Worm (Caenorhabditis elegans) whole organism, mixed stage, embryonic: ENCODE measurements around the gene F43G6.16.

Source experiments
- M03D4.4 ChIP-seq: sonication (generic microtip); optimal IDR thresholded peaks from 2 replicates; lab custom pipeline; 2017; ENCODE audit warnings: mild to moderate bottlenecking, missing genetic modification characterization, missing compliant biosample characterization
- blmp-1 ChIP-seq: fragments of 150-350 bp; optimal IDR thresholded peaks from 2 replicates; lab custom pipeline; 2014; ENCODE audit warnings: missing biosample characterization, missing genetic modification characterization
- ceh-39 ChIP-seq: fragments of 150-350 bp; optimal IDR thresholded peaks from 2 replicates; lab custom pipeline; 2014; ENCODE audit warnings: missing biosample characterization, missing genetic modification characterization
- ceh-43 ChIP-seq: fragments of 200-800 bp; sonication (Bioruptor generic); optimal IDR thresholded peaks from 2 replicates; lab custom pipeline; 2018; ENCODE audit warnings: mild to moderate bottlenecking, missing genetic modification characterization, moderate library complexity, missing compliant biosample characterization
- ceh-83 ChIP-seq: fragments of 200-800 bp; sonication (Bioruptor generic); optimal IDR thresholded peaks from 2 replicates; lab custom pipeline; 2018; ENCODE audit warnings: mild to moderate bottlenecking, missing genetic modification characterization, missing compliant biosample characterization
- ces-1 ChIP-seq: fragments of 150-350 bp; optimal IDR thresholded peaks from 2 replicates; lab custom pipeline; 2014; ENCODE audit warnings: missing biosample characterization, missing genetic modification reagents, missing genetic modification characterization
- cnd-1 ChIP-seq: fragments of 200-800 bp; sonication (Bioruptor generic); optimal IDR thresholded peaks from 2 replicates; lab custom pipeline; 2018; ENCODE audit warnings: mild to moderate bottlenecking, missing genetic modification characterization, missing compliant biosample characterization
- drap-1 ChIP-seq: fragments of 200-800 bp; sonication (Bioruptor generic); optimal IDR thresholded peaks from 3 replicates; lab custom pipeline; 2018; ENCODE audit warnings: mild to moderate bottlenecking, missing genetic modification characterization, missing compliant biosample characterization
- elt-1 ChIP-seq: sonication (generic microtip); optimal IDR thresholded peaks from 2 replicates; lab custom pipeline; 2017; ENCODE audit warnings: missing genetic modification characterization, mild to moderate bottlenecking, missing compliant biosample characterization, antibody characterized with exemption, moderate library complexity, borderline replicate concordance; ENCODE audit not compliant: insufficient read depth
- elt-3 ChIP-seq: fragments of 150-350 bp; optimal IDR thresholded peaks from 2 replicates; lab custom pipeline; 2014; ENCODE audit warnings: missing biosample characterization, missing genetic modification characterization
- flh-1 ChIP-seq: fragments of 200-800 bp; sonication (Bioruptor generic); optimal IDR thresholded peaks from 2 replicates; lab custom pipeline; 2018; ENCODE audit warnings: mild to moderate bottlenecking, missing genetic modification characterization, moderate library complexity, missing compliant biosample characterization
- ham-2 ChIP-seq: fragments of 200-800 bp; sonication (Bioruptor generic); optimal IDR thresholded peaks from 2 replicates; lab custom pipeline; 2018; ENCODE audit warnings: mild to moderate bottlenecking, missing genetic modification characterization, missing compliant biosample characterization
- hlh-1 ChIP-seq: fragments of 150-350 bp; optimal IDR thresholded peaks from 2 replicates; lab custom pipeline; 2014; ENCODE audit warnings: missing biosample characterization, missing genetic modification reagents, missing genetic modification characterization
- lin-13 ChIP-seq: fragments of 150-350 bp; optimal IDR thresholded peaks from 2 replicates; lab custom pipeline; 2014; ENCODE audit warnings: missing biosample characterization, missing genetic modification characterization
- lin-32 ChIP-seq: fragments of 200-800 bp; sonication (Bioruptor generic); optimal IDR thresholded peaks from 2 replicates; lab custom pipeline; 2018; ENCODE audit warnings: mild to moderate bottlenecking, missing genetic modification characterization, missing compliant biosample characterization
- lsy-2 ChIP-seq: fragments of 150-350 bp; optimal IDR thresholded peaks from 2 replicates; lab custom pipeline; 2014; ENCODE audit warnings: missing biosample characterization, missing genetic modification characterization
- mab-5 ChIP-seq: fragments of 150-350 bp; optimal IDR thresholded peaks from 2 replicates; lab custom pipeline; 2014; ENCODE audit warnings: missing biosample characterization, missing genetic modification characterization
- mep-1 ChIP-seq: fragments of 150-350 bp; optimal IDR thresholded peaks from 2 replicates; lab custom pipeline; 2017; ENCODE audit warnings: missing biosample characterization, missing genetic modification reagents, missing genetic modification characterization, inconsistent platforms
- mls-2 ChIP-seq: sonication (generic microtip); optimal IDR thresholded peaks from 2 replicates; lab custom pipeline; 2016; ENCODE audit warnings: mild to moderate bottlenecking, missing genetic modification characterization, moderate library complexity, missing compliant biosample characterization
- nhr-2 ChIP-seq: fragments of 150-350 bp; optimal IDR thresholded peaks from 2 replicates; lab custom pipeline; 2014; ENCODE audit warnings: missing biosample characterization, missing genetic modification characterization
- nhr-237 ChIP-seq: fragments of 150-350 bp; optimal IDR thresholded peaks from 2 replicates; lab custom pipeline; 2014; ENCODE audit warnings: missing biosample characterization, missing genetic modification characterization
- nhr-28 ChIP-seq: fragments of 150-350 bp; optimal IDR thresholded peaks from 2 replicates; lab custom pipeline; 2014; ENCODE audit warnings: missing biosample characterization, missing genetic modification characterization
- nhr-76 ChIP-seq: sonication (generic microtip); optimal IDR thresholded peaks from 2 replicates; lab custom pipeline; 2017; ENCODE audit warnings: missing biosample characterization, missing genetic modification characterization
- pha-4 ChIP-seq: fragments of 150-350 bp; optimal IDR thresholded peaks from 2 replicates; lab custom pipeline; 2018; ENCODE audit warnings: missing biosample characterization, missing genetic modification reagents, missing genetic modification characterization
- snpc-4 ChIP-seq: fragments of 150-350 bp; optimal IDR thresholded peaks from 2 replicates; lab custom pipeline; 2014; ENCODE audit warnings: missing biosample characterization, missing genetic modification characterization
- sptf-1 ChIP-seq: sonication (generic microtip); optimal IDR thresholded peaks from 2 replicates; lab custom pipeline; 2017; ENCODE audit warnings: mild to moderate bottlenecking, missing genetic modification characterization, moderate library complexity, missing compliant biosample characterization
- tbx-8 ChIP-seq: fragments of 200-800 bp; sonication (Bioruptor generic); optimal IDR thresholded peaks from 2 replicates; lab custom pipeline; 2018; ENCODE audit warnings: mild to moderate bottlenecking, missing genetic modification characterization, moderate library complexity, missing compliant biosample characterization
- unc-39 ChIP-seq: fragments of 150-350 bp; optimal IDR thresholded peaks from 2 replicates; lab custom pipeline; 2014; ENCODE audit warnings: missing biosample characterization, missing genetic modification characterization
- unc-62 ChIP-seq: fragments of 150-350 bp; optimal IDR thresholded peaks from 2 replicates; lab custom pipeline; 2014; ENCODE audit warnings: missing biosample characterization, missing genetic modification reagents, missing genetic modification characterization
- zip-8 ChIP-seq: fragments of 150-350 bp; optimal IDR thresholded peaks from 2 replicates; lab custom pipeline; 2014; ENCODE audit warnings: missing biosample characterization, missing genetic modification characterization

The F43G6.16 gene

DNA sequence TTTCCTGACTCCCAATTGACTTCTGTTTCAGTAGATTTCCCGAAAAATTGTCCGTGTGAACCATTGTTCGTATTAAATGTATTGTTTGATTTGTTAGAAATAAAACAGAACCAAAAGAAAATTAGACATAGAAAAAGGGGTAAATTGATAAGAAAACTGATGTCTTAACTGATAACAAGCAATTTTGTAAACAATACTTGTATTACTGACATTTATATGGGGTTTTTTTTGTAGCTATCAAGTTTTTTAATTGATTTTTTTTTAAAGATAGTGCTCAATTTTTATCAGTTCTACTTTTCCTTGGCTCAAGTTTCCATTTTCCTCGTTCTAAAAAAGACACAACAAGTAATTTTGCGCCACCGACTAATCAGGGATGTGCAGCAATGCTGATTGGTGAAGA, 14.8 kb upstream of the F43G6.16 start:
- TF ChIP-seq pha-4 (tag; lab: Kevin White, UChicago): no peak
- no peak for TF ChIP-seq lin-13
- TF ChIP-seq nhr-237: no peak
- no peak for TF ChIP-seq tbx-8
- no peak for TF ChIP-seq zip-8 (tag; lab: Kevin White, UChicago)
- TF ChIP-seq unc-62 (GFP tag; lab: Kevin White, UChicago): no peak
- TF ChIP-seq mls-2 (tag; lab: Kevin White, UChicago): no peak
- TF ChIP-seq ceh-39 (tag; lab: Kevin White, UChicago): no peak
- TF ChIP-seq ham-2: no peak
- no peak for TF ChIP-seq sptf-1
- no peak for TF ChIP-seq mep-1 (tag; lab: Kevin White, UChicago)
- TF ChIP-seq lin-32 (GFP tag; lab: Kevin White, UChicago): no peak
- no peak for TF ChIP-seq snpc-4 (tag; lab: Kevin White, UChicago)
- TF ChIP-seq drap-1 (GFP tag; lab: Kevin White, UChicago): no peak
- TF ChIP-seq ceh-83: no peak
- TF ChIP-seq M03D4.4 (tag; lab: Kevin White, UChicago): no peak
- TF ChIP-seq lsy-2 (tag; lab: Kevin White, UChicago): no peak
- no peak for TF ChIP-seq ces-1 (GFP tag; lab: Kevin White, UChicago)
- TF ChIP-seq mab-5 (tag; lab: Kevin White, UChicago): no peak
- TF ChIP-seq unc-39 (tag; lab: Kevin White, UChicago): no peak

ce11 chrII:11794392-11794791, 12.0 kb upstream of the F43G6.16 start:
- TF ChIP-seq hlh-1 (tag; lab: Kevin White, UChicago) (peak; percentile 37), nhr-28 (tag; lab: Kevin White, UChicago) (no peak), nhr-2 (tag; lab: Kevin White, UChicago) (peak; percentile 1), elt-3 (no peak), mls-2 (tag; lab: Kevin White, UChicago) (no peak), unc-62 (GFP tag; lab: Kevin White, UChicago) (peak; percentile 26), cnd-1 (tag; lab: Kevin White, UChicago) (peak; percentile 56), unc-39 (tag; lab: Kevin White, UChicago) (no peak)

ce11 chrII:11790458-11790857, 8.0 kb upstream of the F43G6.16 start, which contains the start of gene F43G6.4:
TSS of gene F43G6.4 (plus strand) at chrII:11790758.
- TF ChIP-seq nhr-2 (tag; lab: Kevin White, UChicago): no peak
- TF ChIP-seq cnd-1 (tag; lab: Kevin White, UChicago): no peak
- no peak for TF ChIP-seq ham-2
- TF ChIP-seq ceh-83: no peak
- no peak for TF ChIP-seq lin-32 (GFP tag; lab: Kevin White, UChicago)
- TF ChIP-seq nhr-76 (tag; lab: Kevin White, UChicago): no peak
- TF ChIP-seq unc-39 (tag; lab: Kevin White, UChicago): no peak
- TF ChIP-seq mab-5 (tag; lab: Kevin White, UChicago): no peak
- no peak for TF ChIP-seq nhr-237

ce11 chrII:11788025-11788424, 5.6 kb upstream of the F43G6.16 start:
- TF ChIP-seq elt-3 (no peak), flh-1 (GFP tag; lab: Kevin White, UChicago) (no peak), lin-13 (no peak), elt-1 (tag; lab: Kevin White, UChicago) (no peak), tbx-8 (no peak), sptf-1 (no peak), blmp-1 (no peak), cnd-1 (tag; lab: Kevin White, UChicago) (no peak), nhr-2 (tag; lab: Kevin White, UChicago) (no peak), unc-39 (tag; lab: Kevin White, UChicago) (no peak), M03D4.4 (tag; lab: Kevin White, UChicago) (no peak), nhr-237 (no peak), ceh-43 (no peak), drap-1 (GFP tag; lab: Kevin White, UChicago) (no peak), zip-8 (tag; lab: Kevin White, UChicago) (no peak)
- TF ChIP-seq, all 35 proteins: peak for 0

ce11 chrII:11777893-11778480, 4.4 kb downstream of the F43G6.16 start, which contains the start of the genes patr-1 and dna-2:
TSS of gene patr-1 (minus strand) at chrII:11777943.
TSS of gene dna-2 (plus strand) at chrII:11778430.
- TF ChIP-seq lsy-2 (tag; lab: Kevin White, UChicago) (peak; percentile 77), nhr-237 (peak; percentile 62), mls-2 (tag; lab: Kevin White, UChicago) (no peak), nhr-28 (tag; lab: Kevin White, UChicago) (no peak), mep-1 (tag; lab: Kevin White, UChicago) (peak; percentile 77), pha-4 (tag; lab: Kevin White, UChicago) (peak; percentile 11), zip-8 (tag; lab: Kevin White, UChicago) (no peak), ceh-39 (tag; lab: Kevin White, UChicago) (peak; percentile 36)
